Worm (Caenorhabditis elegans) whole organism, mixed stage, embryonic: Measurements from ENCODE around the gene C43F9.7.

ENCODE experiments used
- M03D4.4 ChIP-seq: sonication (generic microtip); optimal IDR thresholded peaks from 2 replicates; lab custom pipeline; 2017; ENCODE audit warnings: mild to moderate bottlenecking, missing genetic modification characterization, missing compliant biosample characterization
- bed-3 ChIP-seq: fragments of 200-800 bp; sonication (Bioruptor generic); optimal IDR thresholded peaks from 3 replicates; lab custom pipeline; 2018; ENCODE audit warnings: mild to moderate bottlenecking, missing genetic modification characterization, moderate library complexity, missing compliant biosample characterization
- blmp-1 ChIP-seq: fragments of 150-350 bp; optimal IDR thresholded peaks from 2 replicates; lab custom pipeline; 2014; ENCODE audit warnings: missing biosample characterization, missing genetic modification characterization
- ceh-39 ChIP-seq: fragments of 150-350 bp; optimal IDR thresholded peaks from 2 replicates; lab custom pipeline; 2014; ENCODE audit warnings: missing biosample characterization, missing genetic modification characterization
- ceh-43 ChIP-seq: fragments of 200-800 bp; sonication (Bioruptor generic); optimal IDR thresholded peaks from 2 replicates; lab custom pipeline; 2018; ENCODE audit warnings: mild to moderate bottlenecking, missing genetic modification characterization, moderate library complexity, missing compliant biosample characterization
- ceh-83 ChIP-seq: fragments of 200-800 bp; sonication (Bioruptor generic); optimal IDR thresholded peaks from 2 replicates; lab custom pipeline; 2018; ENCODE audit warnings: mild to moderate bottlenecking, missing genetic modification characterization, missing compliant biosample characterization
- ces-1 ChIP-seq: fragments of 150-350 bp; optimal IDR thresholded peaks from 2 replicates; lab custom pipeline; 2014; ENCODE audit warnings: missing biosample characterization, missing genetic modification reagents, missing genetic modification characterization
- cnd-1 ChIP-seq: fragments of 200-800 bp; sonication (Bioruptor generic); optimal IDR thresholded peaks from 2 replicates; lab custom pipeline; 2018; ENCODE audit warnings: mild to moderate bottlenecking, missing genetic modification characterization, missing compliant biosample characterization
- drap-1 ChIP-seq: fragments of 200-800 bp; sonication (Bioruptor generic); optimal IDR thresholded peaks from 3 replicates; lab custom pipeline; 2018; ENCODE audit warnings: mild to moderate bottlenecking, missing genetic modification characterization, missing compliant biosample characterization
- elt-1 ChIP-seq: sonication (generic microtip); optimal IDR thresholded peaks from 2 replicates; lab custom pipeline; 2017; ENCODE audit warnings: missing genetic modification characterization, mild to moderate bottlenecking, missing compliant biosample characterization, antibody characterized with exemption, moderate library complexity, borderline replicate concordance; ENCODE audit not compliant: insufficient read depth
- elt-3 ChIP-seq: fragments of 150-350 bp; optimal IDR thresholded peaks from 2 replicates; lab custom pipeline; 2014; ENCODE audit warnings: missing biosample characterization, missing genetic modification characterization
- flh-1 ChIP-seq: fragments of 200-800 bp; sonication (Bioruptor generic); optimal IDR thresholded peaks from 2 replicates; lab custom pipeline; 2018; ENCODE audit warnings: mild to moderate bottlenecking, missing genetic modification characterization, moderate library complexity, missing compliant biosample characterization
- ham-2 ChIP-seq: fragments of 200-800 bp; sonication (Bioruptor generic); optimal IDR thresholded peaks from 2 replicates; lab custom pipeline; 2018; ENCODE audit warnings: mild to moderate bottlenecking, missing genetic modification characterization, missing compliant biosample characterization
- hlh-1 ChIP-seq: fragments of 150-350 bp; optimal IDR thresholded peaks from 2 replicates; lab custom pipeline; 2014; ENCODE audit warnings: missing biosample characterization, missing genetic modification reagents, missing genetic modification characterization
- lin-13 ChIP-seq: fragments of 150-350 bp; optimal IDR thresholded peaks from 2 replicates; lab custom pipeline; 2014; ENCODE audit warnings: missing biosample characterization, missing genetic modification characterization
- lin-32 ChIP-seq: fragments of 200-800 bp; sonication (Bioruptor generic); optimal IDR thresholded peaks from 2 replicates; lab custom pipeline; 2018; ENCODE audit warnings: mild to moderate bottlenecking, missing genetic modification characterization, missing compliant biosample characterization
- lsy-2 ChIP-seq: fragments of 150-350 bp; optimal IDR thresholded peaks from 2 replicates; lab custom pipeline; 2014; ENCODE audit warnings: missing biosample characterization, missing genetic modification characterization
- mep-1 ChIP-seq: fragments of 150-350 bp; optimal IDR thresholded peaks from 2 replicates; lab custom pipeline; 2017; ENCODE audit warnings: missing biosample characterization, missing genetic modification reagents, missing genetic modification characterization, inconsistent platforms
- nhr-12 ChIP-seq: fragments of 150-350 bp; optimal IDR thresholded peaks from 2 replicates; lab custom pipeline; 2014; ENCODE audit warnings: missing biosample characterization, missing genetic modification characterization
- nhr-2 ChIP-seq: fragments of 150-350 bp; optimal IDR thresholded peaks from 2 replicates; lab custom pipeline; 2014; ENCODE audit warnings: missing biosample characterization, missing genetic modification characterization
- nhr-237 ChIP-seq: fragments of 150-350 bp; optimal IDR thresholded peaks from 2 replicates; lab custom pipeline; 2014; ENCODE audit warnings: missing biosample characterization, missing genetic modification characterization
- nhr-28 ChIP-seq: fragments of 150-350 bp; optimal IDR thresholded peaks from 2 replicates; lab custom pipeline; 2014; ENCODE audit warnings: missing biosample characterization, missing genetic modification characterization
- pha-4 ChIP-seq: fragments of 150-350 bp; optimal IDR thresholded peaks from 2 replicates; lab custom pipeline; 2018; ENCODE audit warnings: missing biosample characterization, missing genetic modification reagents, missing genetic modification characterization
- sem-2 ChIP-seq: fragments of 200-800 bp; sonication (Bioruptor generic); optimal IDR thresholded peaks from 2 replicates; lab custom pipeline; 2018; ENCODE audit warnings: mild to moderate bottlenecking, missing genetic modification characterization, missing compliant biosample characterization
- snpc-4 ChIP-seq: fragments of 150-350 bp; optimal IDR thresholded peaks from 2 replicates; lab custom pipeline; 2014; ENCODE audit warnings: missing biosample characterization, missing genetic modification characterization
- sptf-1 ChIP-seq: sonication (generic microtip); optimal IDR thresholded peaks from 2 replicates; lab custom pipeline; 2017; ENCODE audit warnings: mild to moderate bottlenecking, missing genetic modification characterization, moderate library complexity, missing compliant biosample characterization
- unc-120 ChIP-seq: sonication (generic microtip); optimal IDR thresholded peaks from 2 replicates; lab custom pipeline; 2017; ENCODE audit warnings: missing genetic modification characterization, missing compliant biosample characterization; ENCODE audit not compliant: poor library complexity, severe bottlenecking
- unc-39 ChIP-seq: fragments of 150-350 bp; optimal IDR thresholded peaks from 2 replicates; lab custom pipeline; 2014; ENCODE audit warnings: missing biosample characterization, missing genetic modification characterization
- unc-62 ChIP-seq: fragments of 150-350 bp; optimal IDR thresholded peaks from 2 replicates; lab custom pipeline; 2014; ENCODE audit warnings: missing biosample characterization, missing genetic modification reagents, missing genetic modification characterization
- zip-8 ChIP-seq: fragments of 150-350 bp; optimal IDR thresholded peaks from 2 replicates; lab custom pipeline; 2014; ENCODE audit warnings: missing biosample characterization, missing genetic modification characterization
- ztf-11 ChIP-seq: fragments of 150-350 bp; optimal IDR thresholded peaks from 2 replicates; lab custom pipeline; 2014; ENCODE audit warnings: missing biosample characterization, missing genetic modification characterization

The C43F9.7 gene

DNA sequence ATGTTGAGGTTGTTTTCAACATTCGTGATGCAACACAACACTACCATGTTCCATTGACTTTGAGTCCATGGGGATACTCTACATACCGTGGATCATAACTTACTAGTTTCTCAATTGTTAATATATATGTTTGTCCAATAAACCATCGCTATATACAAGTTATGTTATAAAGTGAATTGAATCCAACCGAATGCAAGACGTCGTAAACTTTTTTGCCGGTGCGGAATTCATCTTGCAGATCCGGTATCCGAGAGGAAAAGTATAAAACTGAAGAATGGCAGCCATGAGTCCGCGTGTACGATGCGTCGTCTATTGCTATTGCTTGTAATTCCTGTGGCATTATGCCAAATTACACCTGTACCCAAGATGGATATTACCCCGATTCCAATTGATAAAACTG, 14.8 kb upstream of the C43F9.7 start, which contains the start of gene R09H10.6:
R09H10.6 (plus strand) TSS at position 301 of the 400 bp plus-strand sequence.
- TF ChIP-seq zip-8 = no peak
- TF ChIP-seq unc-39 (tag; lab: Kevin White, UChicago) = no peak
- TF ChIP-seq ztf-11 (tag; lab: Kevin White, UChicago) = no peak
- TF ChIP-seq lin-32 = no peak
- no peak for TF ChIP-seq nhr-12 (tag; lab: Kevin White, UChicago)
- no peak for TF ChIP-seq blmp-1 (tag; lab: Kevin White, UChicago)
- no peak for TF ChIP-seq ceh-39 (tag; lab: Kevin White, UChicago)
- TF ChIP-seq lin-13 (tag; lab: Kevin White, UChicago) = no peak

DNA sequence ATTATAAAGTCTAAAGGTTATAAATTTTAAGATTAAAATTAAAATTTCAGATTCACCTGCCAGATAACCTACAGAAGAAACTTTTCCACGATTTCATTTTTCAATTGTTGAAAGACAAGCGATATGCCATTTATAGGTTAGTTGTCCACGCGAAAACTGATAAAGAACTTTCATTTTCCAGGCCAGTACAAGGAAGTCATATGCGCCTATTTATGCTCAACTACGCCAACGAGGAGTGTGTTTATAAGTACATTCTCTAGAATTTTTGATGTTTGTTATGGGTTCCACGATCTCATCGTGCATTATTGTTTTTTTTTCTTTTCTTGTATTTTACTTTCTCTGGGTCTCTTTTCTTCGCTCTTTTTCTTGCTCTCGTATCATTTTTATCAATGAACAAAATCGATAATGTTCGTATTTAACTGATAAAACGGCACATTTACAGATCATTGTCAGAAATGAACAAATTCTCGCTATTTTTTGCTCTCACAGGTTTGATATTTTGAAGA, 13.2 kb upstream of the C43F9.7 start, which contains the start of gene R09H10.3:
R09H10.3 (plus strand) TSS at position 456 of the 506 bp plus-strand sequence.
- TF ChIP-seq ces-1 (GFP tag; lab: Kevin White, UChicago) (no peak), unc-120 (no peak), bed-3 (GFP tag; lab: Kevin White, UChicago) (no peak), lin-13 (tag; lab: Kevin White, UChicago) (no peak), sem-2 (GFP tag; lab: Kevin White, UChicago) (no peak), unc-62 (GFP tag; lab: Kevin White, UChicago) (no peak), ceh-83 (GFP tag; lab: Kevin White, UChicago) (no peak)

DNA sequence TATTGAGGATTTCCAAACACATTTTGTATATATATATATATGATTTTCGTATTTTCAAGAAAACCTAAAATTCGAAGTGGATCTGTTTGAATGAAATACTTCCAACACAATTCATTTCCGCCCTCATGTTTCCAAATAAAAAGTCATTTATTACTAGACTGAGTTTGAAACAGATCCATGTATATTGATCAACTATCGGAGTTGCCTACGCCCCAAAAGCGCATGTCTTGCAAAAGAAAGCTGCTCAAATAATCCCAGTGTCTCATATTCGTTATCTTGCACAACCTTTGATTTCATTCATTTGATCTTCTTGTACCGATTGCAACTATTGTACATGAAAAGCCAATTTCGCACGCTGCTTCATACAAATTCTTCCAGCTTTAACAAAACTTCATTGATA, 9.2 kb upstream of the C43F9.7 start, which contains the start of gene R09H10.2:
R09H10.2 (plus strand) TSS at position 301 of the 400 bp plus-strand sequence.
- TF ChIP-seq elt-3 (tag; lab: Kevin White, UChicago) (no peak), zip-8 (no peak), ceh-39 (tag; lab: Kevin White, UChicago) (no peak), ceh-83 (GFP tag; lab: Kevin White, UChicago) (no peak), ham-2 (GFP tag; lab: Kevin White, UChicago) (no peak), mep-1 (no peak), nhr-2 (tag; lab: Kevin White, UChicago) (no peak), sem-2 (GFP tag; lab: Kevin White, UChicago) (no peak), ztf-11 (tag; lab: Kevin White, UChicago) (no peak), nhr-28 (no peak), bed-3 (GFP tag; lab: Kevin White, UChicago) (no peak), snpc-4 (no peak), elt-1 (tag; lab: Kevin White, UChicago) (no peak), pha-4 (tag; lab: Kevin White, UChicago) (no peak), sptf-1 (tag; lab: Kevin White, UChicago) (no peak), lsy-2 (tag; lab: Kevin White, UChicago) (no peak), flh-1 (no peak), lin-13 (tag; lab: Kevin White, UChicago) (no peak), ceh-43 (GFP tag; lab: Kevin White, UChicago) (no peak), drap-1 (GFP tag; lab: Kevin White, UChicago) (no peak)

DNA sequence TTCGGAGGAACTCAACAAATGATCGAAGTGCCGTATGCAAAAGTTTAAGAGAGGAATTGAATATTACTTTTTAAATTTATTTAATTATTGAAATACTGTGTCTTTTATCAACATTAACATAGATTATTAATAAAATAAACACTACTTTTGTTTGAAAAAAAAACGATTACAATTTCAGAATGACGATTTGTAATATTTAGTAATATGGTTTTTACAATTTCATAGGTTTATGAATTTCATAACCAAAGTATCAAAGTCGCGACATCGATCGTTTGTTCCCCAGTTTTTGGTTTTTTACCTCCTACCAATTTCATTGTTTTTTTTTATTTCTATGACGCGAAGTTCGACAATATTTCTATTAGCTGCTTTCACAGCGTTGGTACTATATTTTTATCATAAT, 6.5 kb upstream of the C43F9.7 start, which contains the start of gene R09H10.1:
R09H10.1 (plus strand) TSS at position 301 of the 400 bp plus-strand sequence.
- no peak for TF ChIP-seq flh-1
- no peak for TF ChIP-seq cnd-1 (tag; lab: Kevin White, UChicago)
- TF ChIP-seq mep-1 = no peak
- no peak for TF ChIP-seq nhr-12 (tag; lab: Kevin White, UChicago)
- TF ChIP-seq unc-39 (tag; lab: Kevin White, UChicago) = no peak
- TF ChIP-seq nhr-28 = no peak
- TF ChIP-seq ztf-11 (tag; lab: Kevin White, UChicago) = no peak
- TF ChIP-seq nhr-237 (tag; lab: Kevin White, UChicago) = no peak
- no peak for TF ChIP-seq snpc-4
- no peak for TF ChIP-seq M03D4.4 (tag; lab: Kevin White, UChicago)
- TF ChIP-seq hlh-1 (tag; lab: Kevin White, UChicago) = no peak
- no peak for TF ChIP-seq ceh-43 (GFP tag; lab: Kevin White, UChicago)
- TF ChIP-seq ham-2 (GFP tag; lab: Kevin White, UChicago) = no peak
- TF ChIP-seq sptf-1 (tag; lab: Kevin White, UChicago) = no peak
- no peak for TF ChIP-seq elt-3 (tag; lab: Kevin White, UChicago)
- no peak for TF ChIP-seq pha-4 (tag; lab: Kevin White, UChicago)
- TF ChIP-seq ces-1 (GFP tag; lab: Kevin White, UChicago) = no peak
- no peak for TF ChIP-seq sem-2 (GFP tag; lab: Kevin White, UChicago)
- TF ChIP-seq unc-120 = no peak
